Fruit fly (Drosophila melanogaster) whole organism, prepupa: ENCODE results near the gene CG34434.

Experiments
- Blimp-1 ChIP-seq: fragments of 200-800 bp; sonication (Bioruptor generic); optimal IDR thresholded peaks from 3 replicates; lab custom pipeline; 2017; ENCODE audit warnings: missing biosample characterization, missing genetic modification characterization, mild to moderate bottlenecking, moderate library complexity, missing genetic modification reagents
- CG10669 ChIP-seq: fragments of 200-800 bp; sonication (Bioruptor generic); optimal IDR thresholded peaks from 3 replicates; lab custom pipeline; 2018; ENCODE audit warnings: missing biosample characterization, mild to moderate bottlenecking, missing genetic modification characterization, moderate library complexity
- CG11762 ChIP-seq: fragments of 200-800 bp; sonication (Bioruptor generic); optimal IDR thresholded peaks from 3 replicates; lab custom pipeline; 2016; ENCODE audit warnings: missing biosample characterization, missing genetic modification characterization; ENCODE audit not compliant: insufficient read depth
- CG16779 ChIP-seq: fragments of 200-800 bp; sonication (Bioruptor generic); optimal IDR thresholded peaks from 3 replicates; lab custom pipeline; 2017; ENCODE audit warnings: missing biosample characterization, mild to moderate bottlenecking, missing genetic modification characterization
- CG4318 ChIP-seq: fragments of 200-800 bp; sonication (Bioruptor generic); optimal IDR thresholded peaks from 3 replicates; lab custom pipeline; 2017; ENCODE audit warnings: missing biosample characterization, mild to moderate bottlenecking, missing genetic modification characterization
- CG6808 ChIP-seq: fragments of 200-800 bp; sonication (Bioruptor generic); optimal IDR thresholded peaks from 3 replicates; lab custom pipeline; 2017; ENCODE audit warnings: missing biosample characterization, missing genetic modification characterization, mild to moderate bottlenecking, moderate library complexity, missing genetic modification reagents
- CG6854 ChIP-seq: fragments of 200-800 bp; sonication (Bioruptor generic); optimal IDR thresholded peaks from 2 replicates; lab custom pipeline; 2017; ENCODE audit warnings: missing biosample characterization, mild to moderate bottlenecking, missing genetic modification characterization
- CG8119 ChIP-seq: fragments of 200-800 bp; sonication (Bioruptor generic); IDR thresholded peaks from 3 replicates; pipeline ENCODE4 v1.3.6; 2022; ENCODE audit warnings: missing biosample characterization, missing genetic modification characterization
- Ets21C ChIP-seq: fragments of 200-800 bp; sonication (Bioruptor generic); optimal IDR thresholded peaks from 3 replicates; lab custom pipeline; 2016; ENCODE audit warnings: missing biosample characterization, missing genetic modification characterization
- achi ChIP-seq: fragments of 200-800 bp; sonication (Bioruptor generic); optimal IDR thresholded peaks from 3 replicates; lab custom pipeline; 2016; ENCODE audit warnings: missing biosample characterization, missing genetic modification characterization
- lz ChIP-seq: fragments of 200-800 bp; sonication (Bioruptor generic); optimal IDR thresholded peaks from 3 replicates; lab custom pipeline; 2016; ENCODE audit warnings: missing biosample characterization, missing genetic modification characterization
- spab ChIP-seq: fragments of 200-800 bp; sonication (Bioruptor generic); optimal IDR thresholded peaks from 2 replicates; lab custom pipeline; 2017; ENCODE audit warnings: missing biosample characterization, mild to moderate bottlenecking, missing genetic modification characterization, missing genetic modification reagents
- svp ChIP-seq: fragments of 200-800 bp; sonication (Bioruptor generic); peaks from one replicate; lab custom pipeline; 2016; ENCODE audit warnings: missing biosample characterization, missing genetic modification characterization
- vri ChIP-seq: fragments of 200-800 bp; sonication (Bioruptor generic); optimal IDR thresholded peaks from 3 replicates; lab custom pipeline; 2016; ENCODE audit warnings: missing biosample characterization, mild to moderate bottlenecking, missing genetic modification characterization

dm6 chrX:5637543-5637942 lies 21.4 kb upstream of the CG34434 start:
- TF ChIP-seq vri (GFP tag; lab: Kevin White, UChicago), result no peak
- TF ChIP-seq CG11762 (GFP tag; lab: Kevin White, UChicago), result no peak
- TF ChIP-seq achi, result no peak
- no peak for TF ChIP-seq svp (GFP tag; lab: Kevin White, UChicago)
- TF ChIP-seq CG6808 (GFP tag; lab: Kevin White, UChicago), result no peak
- TF ChIP-seq CG8119 (GFP tag; lab: Robert Waterston, UW), result no peak
- TF ChIP-seq Blimp-1 (GFP tag; lab: Kevin White, UChicago), result no peak
- no peak for TF ChIP-seq spab (GFP tag; lab: Kevin White, UChicago)
- no peak for TF ChIP-seq CG6854 (GFP tag; lab: Kevin White, UChicago)
- TF ChIP-seq CG10669 (GFP tag; lab: Kevin White, UChicago), result no peak
- no peak for TF ChIP-seq lz
- no peak for TF ChIP-seq Ets21C (GFP tag; lab: Kevin White, UChicago)
- TF ChIP-seq CG4318, result no peak
- no peak for TF ChIP-seq CG16779 (tag; lab: Kevin White, UChicago)
